Worm (Caenorhabditis elegans) whole organism, early embryonic: ENCODE results near the gene php-3.

Experiments
- B0310.2 ChIP-seq: sonication (generic microtip); optimal IDR thresholded peaks from 2 replicates; lab custom pipeline; 2016; ENCODE audit warnings: mild to moderate bottlenecking, missing genetic modification characterization, missing compliant biosample characterization
- F13C5.2 ChIP-seq: sonication (generic microtip); optimal IDR thresholded peaks from 2 replicates; lab custom pipeline; 2017; ENCODE audit warnings: mild to moderate bottlenecking, missing genetic modification characterization, inconsistent platforms, missing compliant biosample characterization
- aly-1 ChIP-seq: sonication (generic microtip); optimal IDR thresholded peaks from 2 replicates; lab custom pipeline; 2016; ENCODE audit warnings: missing genetic modification characterization, missing compliant biosample characterization
- ama-1 ChIP-seq: fragments of 150-350 bp; optimal IDR thresholded peaks from 2 replicates; lab custom pipeline; 2014
- ceh-13 ChIP-seq: fragments of 200-800 bp; sonication (Bioruptor generic); optimal IDR thresholded peaks from 2 replicates; lab custom pipeline; 2018; ENCODE audit warnings: mild to moderate bottlenecking, missing genetic modification characterization, missing compliant biosample characterization
- ceh-36 ChIP-seq: sonication (generic microtip); optimal IDR thresholded peaks from 2 replicates; lab custom pipeline; 2016; ENCODE audit warnings: missing genetic modification characterization, inconsistent platforms, missing compliant biosample characterization
- ets-7 ChIP-seq: sonication (generic microtip); optimal IDR thresholded peaks from 2 replicates; lab custom pipeline; 2016; ENCODE audit warnings: missing genotype, missing genetic modification characterization, missing compliant biosample characterization
- flt-1 ChIP-seq: fragments of 200-800 bp; sonication (Bioruptor generic); IDR thresholded peaks from 2 replicates; pipeline ENCODE4 v1.3.6; 2022; ENCODE audit warnings: missing genetic modification characterization, missing compliant biosample characterization
- hmbx-1 ChIP-seq: sonication (generic microtip); optimal IDR thresholded peaks from 2 replicates; lab custom pipeline; 2016; ENCODE audit warnings: mild to moderate bottlenecking, missing genetic modification characterization, missing compliant biosample characterization
- hmg-4 ChIP-seq: fragments of 200-800 bp; sonication (Bioruptor generic); optimal IDR thresholded peaks from 2 replicates; lab custom pipeline; 2018; ENCODE audit warnings: mild to moderate bottlenecking, missing genetic modification characterization, missing compliant biosample characterization
- hnd-1 ChIP-seq: sonication (generic microtip); optimal IDR thresholded peaks from 2 replicates; lab custom pipeline; 2016; ENCODE audit warnings: missing genetic modification characterization, missing compliant biosample characterization
- pes-1 ChIP-seq: fragments of 200-800 bp; sonication (Bioruptor generic); IDR thresholded peaks from 2 replicates; pipeline ENCODE4 v1.3.6; 2022; ENCODE audit warnings: missing genetic modification reagents, missing genetic modification characterization, missing compliant biosample characterization
- scrt-1 ChIP-seq: fragments of 200-800 bp; sonication (Bioruptor generic); IDR thresholded peaks from 2 replicates; pipeline ENCODE4 v1.3.6; 2022; ENCODE audit warnings: missing genetic modification characterization, missing compliant biosample characterization
- sea-1 ChIP-seq: fragments of 200-800 bp; sonication (Bioruptor generic); conservative IDR thresholded peaks from 2 replicates; pipeline ENCODE4 v1.3.6; 2022; ENCODE audit warnings: missing genetic modification characterization, missing compliant biosample characterization
- tbx-11 ChIP-seq: fragments of 200-800 bp; sonication (Bioruptor generic); IDR thresholded peaks from 2 replicates; pipeline ENCODE4 v1.3.6; 2022; ENCODE audit warnings: missing genetic modification characterization, missing compliant biosample characterization
- tbx-37 ChIP-seq: fragments of 200-800 bp; sonication (Bioruptor generic); conservative IDR thresholded peaks from 2 replicates; pipeline ENCODE4 v1.3.6; 2022; ENCODE audit warnings: missing genetic modification reagents, missing genetic modification characterization, missing compliant biosample characterization
- tra-4 ChIP-seq: sonication (generic microtip); optimal IDR thresholded peaks from 2 replicates; lab custom pipeline; 2017; ENCODE audit warnings: missing genetic modification characterization, missing compliant biosample characterization

Gene php-3

DNA sequence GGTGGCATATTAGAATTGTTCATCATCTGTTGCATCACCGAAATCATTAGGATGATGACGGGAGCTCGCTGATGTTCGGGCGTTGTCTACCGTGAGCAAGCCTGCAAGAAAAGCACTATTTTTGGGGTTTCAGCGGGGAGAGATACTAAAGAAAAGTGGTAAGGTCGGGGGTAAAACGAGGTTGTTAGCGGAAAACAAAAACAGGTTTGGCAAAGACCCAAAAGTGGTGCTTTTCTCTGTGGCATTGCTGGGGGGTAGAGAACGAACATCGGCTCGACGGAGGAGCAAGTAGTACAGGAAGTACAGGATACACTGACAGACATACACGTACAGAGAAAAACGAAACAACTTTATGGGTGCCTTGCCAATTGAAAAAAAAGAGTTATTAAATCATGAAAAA is at the start of gene php-3:
Gene php-3, minus strand, starts transcription at position 101 of the 400 bp plus-strand sequence.
- TF ChIP-seq pes-1 (GFP tag; lab: Robert Waterston, UW) (no peak), flt-1 (GFP tag; lab: Robert Waterston, UW) (no peak), ceh-13 (GFP tag; lab: Kevin White, UChicago) (no peak), hmg-4 (GFP tag; lab: Kevin White, UChicago) (no peak), tra-4 (no peak), hnd-1 (tag; lab: Kevin White, UChicago) (no peak), ceh-36 (tag; lab: Kevin White, UChicago) (no peak), tbx-37 (GFP tag; lab: Robert Waterston, UW) (no peak)

DNA sequence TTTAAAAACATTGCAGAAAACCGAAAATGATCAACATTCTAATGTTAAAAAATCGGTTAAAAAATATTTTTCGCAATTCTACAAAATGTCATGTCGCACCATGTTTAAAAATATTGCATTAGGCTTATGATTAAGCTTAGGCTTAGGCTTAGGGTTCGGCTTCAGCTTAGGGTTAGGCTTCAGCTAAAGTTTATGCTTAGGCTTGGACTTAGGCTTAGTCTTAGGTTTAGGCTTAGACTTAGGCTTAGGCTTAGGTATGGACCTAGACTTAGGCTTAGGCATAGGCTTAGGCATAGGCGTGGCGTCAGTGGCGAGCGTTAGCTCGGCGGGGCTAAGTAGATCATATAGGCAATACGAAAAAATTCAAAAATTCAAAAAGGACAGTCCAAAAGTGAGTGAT is 47.0 kb upstream of the php-3 start:
- TF ChIP-seq tbx-11 (0 out of 2 replicates have a peak, but pooled peaks have one; percentile 5), scrt-1 (GFP tag; lab: Robert Waterston, UW) (no peak), hmbx-1 (no peak), ceh-36 (tag; lab: Kevin White, UChicago) (peak; percentile 68)

DNA sequence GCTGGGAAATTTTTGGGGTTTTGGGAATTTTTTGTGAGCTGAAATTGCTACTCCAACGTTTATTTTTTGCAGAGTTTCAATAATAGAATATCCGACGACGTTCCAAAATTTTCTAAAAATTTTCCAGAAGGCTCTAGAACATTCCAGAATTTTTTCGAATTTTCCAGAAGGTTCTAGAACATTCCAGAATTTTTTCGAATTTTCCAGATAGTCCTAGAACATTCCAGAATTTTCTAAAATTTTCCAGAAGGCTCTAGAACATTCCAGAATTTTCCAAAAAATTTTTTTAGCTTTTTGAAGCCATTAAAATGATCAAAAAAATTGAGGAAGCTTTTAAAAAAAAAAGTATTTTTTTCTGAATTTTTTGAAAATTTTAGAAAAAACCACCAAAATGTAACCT is 46.1 kb upstream of the php-3 start:
- TF ChIP-seq tra-4 (no peak), hmg-4 (GFP tag; lab: Kevin White, UChicago) (no peak), ceh-36 (tag; lab: Kevin White, UChicago) (no peak), ceh-13 (GFP tag; lab: Kevin White, UChicago) (no peak), tbx-37 (GFP tag; lab: Robert Waterston, UW) (no peak), flt-1 (GFP tag; lab: Robert Waterston, UW) (no peak), sea-1 (no peak), pes-1 (GFP tag; lab: Robert Waterston, UW) (no peak), F13C5.2 (tag; lab: Kevin White, UChicago) (no peak), scrt-1 (GFP tag; lab: Robert Waterston, UW) (no peak), tbx-11 (no peak)

DNA sequence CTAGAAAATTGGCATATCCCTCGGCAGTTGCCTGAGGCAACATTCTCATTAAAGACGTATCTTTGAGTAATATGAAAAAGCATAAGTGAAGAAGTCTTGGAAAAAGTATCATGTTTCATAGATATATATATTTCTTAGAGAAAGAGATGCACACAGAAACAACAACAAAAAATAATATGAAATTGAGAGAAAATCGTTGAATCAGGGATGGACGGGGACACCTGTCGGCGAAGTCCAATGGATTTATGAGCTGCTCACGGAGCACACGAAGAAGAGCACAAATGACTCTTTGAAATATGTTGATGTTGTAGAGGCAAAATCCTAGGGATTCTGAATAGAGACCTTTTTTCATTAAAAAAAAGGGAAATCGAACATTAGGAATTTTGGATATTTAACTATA is 43.8 kb upstream of the php-3 start:
- TF ChIP-seq flt-1 (GFP tag; lab: Robert Waterston, UW) = no peak
- TF ChIP-seq tbx-11 = no peak
- no peak for TF ChIP-seq tra-4
- TF ChIP-seq ceh-13 (GFP tag; lab: Kevin White, UChicago) = no peak
- no peak for TF ChIP-seq pes-1 (GFP tag; lab: Robert Waterston, UW)
- no peak for TF ChIP-seq hmg-4 (GFP tag; lab: Kevin White, UChicago)
- TF ChIP-seq B0310.2 = no peak
- TF ChIP-seq aly-1 (tag; lab: Kevin White, UChicago) = no peak
- no peak for TF ChIP-seq hmbx-1
- TF ChIP-seq hnd-1 (tag; lab: Kevin White, UChicago) = no peak
- no peak for TF ChIP-seq ceh-36 (tag; lab: Kevin White, UChicago)
- no peak for TF ChIP-seq ama-1 (lab: Kevin White, UChicago)
- no peak for TF ChIP-seq sea-1
- no peak for TF ChIP-seq F13C5.2 (tag; lab: Kevin White, UChicago)

DNA sequence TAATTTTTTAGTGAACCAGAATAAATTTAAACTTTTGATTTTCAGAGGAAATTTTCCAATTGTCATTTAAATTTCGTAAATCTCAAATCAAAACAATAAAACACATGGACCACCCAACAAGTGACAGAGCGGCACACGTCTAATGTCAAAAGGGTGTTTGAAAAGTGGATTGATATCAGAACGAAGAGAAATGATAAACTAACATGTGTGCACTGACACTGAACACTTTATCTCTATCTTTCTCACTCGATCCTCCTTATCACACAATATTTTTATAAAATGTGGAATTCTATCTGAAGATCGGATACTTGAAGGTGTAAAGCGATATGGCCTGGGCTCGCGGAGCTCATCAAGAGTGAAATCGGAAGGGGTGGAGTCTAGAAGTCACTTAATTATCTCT is 42.3 kb upstream of the php-3 start:
- no peak for TF ChIP-seq ceh-13 (GFP tag; lab: Kevin White, UChicago)
- TF ChIP-seq scrt-1 (GFP tag; lab: Robert Waterston, UW) = no peak
- TF ChIP-seq pes-1 (GFP tag; lab: Robert Waterston, UW) = no peak
- no peak for TF ChIP-seq tbx-11
- no peak for TF ChIP-seq hmg-4 (GFP tag; lab: Kevin White, UChicago)
- TF ChIP-seq flt-1 (GFP tag; lab: Robert Waterston, UW) = no peak
- no peak for TF ChIP-seq hnd-1 (tag; lab: Kevin White, UChicago)
- no peak for TF ChIP-seq B0310.2
- no peak for TF ChIP-seq tbx-37 (GFP tag; lab: Robert Waterston, UW)
- no peak for TF ChIP-seq tra-4
- TF ChIP-seq ama-1 (lab: Kevin White, UChicago) = no peak
- no peak for TF ChIP-seq aly-1 (tag; lab: Kevin White, UChicago)
- no peak for TF ChIP-seq hmbx-1
- no peak for TF ChIP-seq ets-7 (tag; lab: Kevin White, UChicago)
- TF ChIP-seq ceh-36 (tag; lab: Kevin White, UChicago) = no peak
- TF ChIP-seq F13C5.2 (tag; lab: Kevin White, UChicago) = no peak

DNA sequence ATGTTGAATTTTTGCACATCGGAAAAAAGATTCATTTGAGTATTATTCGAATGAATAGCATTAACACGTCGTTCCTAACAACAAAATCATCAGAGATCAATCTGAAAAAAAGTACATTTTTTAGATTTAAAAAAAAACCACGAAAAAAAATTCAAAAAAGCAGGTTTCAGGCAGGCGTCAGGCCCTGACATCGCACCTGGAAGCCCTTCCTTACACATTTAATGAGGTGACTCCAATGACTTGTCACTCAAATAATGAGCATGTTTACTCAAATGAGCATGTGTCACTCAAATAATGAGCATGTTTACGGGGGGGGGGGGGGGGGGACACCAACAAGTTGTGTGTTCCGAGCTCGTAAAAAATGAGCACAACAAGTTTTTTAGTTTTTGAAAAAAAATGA is 41.0 kb upstream of the php-3 start, which contains the start of gene lron-12:
Gene lron-12, minus strand, starts transcription at position 101 of the 400 bp plus-strand sequence.
- TF ChIP-seq tbx-11 (no peak), ama-1 (lab: Kevin White, UChicago) (no peak), ceh-36 (tag; lab: Kevin White, UChicago) (no peak), hnd-1 (tag; lab: Kevin White, UChicago) (no peak), hmbx-1 (no peak), ets-7 (tag; lab: Kevin White, UChicago) (no peak), scrt-1 (GFP tag; lab: Robert Waterston, UW) (no peak), pes-1 (GFP tag; lab: Robert Waterston, UW) (no peak), F13C5.2 (tag; lab: Kevin White, UChicago) (no peak), B0310.2 (no peak), aly-1 (tag; lab: Kevin White, UChicago) (no peak), hmg-4 (GFP tag; lab: Kevin White, UChicago) (no peak), flt-1 (GFP tag; lab: Robert Waterston, UW) (no peak), ceh-13 (GFP tag; lab: Kevin White, UChicago) (no peak), tra-4 (no peak)

DNA sequence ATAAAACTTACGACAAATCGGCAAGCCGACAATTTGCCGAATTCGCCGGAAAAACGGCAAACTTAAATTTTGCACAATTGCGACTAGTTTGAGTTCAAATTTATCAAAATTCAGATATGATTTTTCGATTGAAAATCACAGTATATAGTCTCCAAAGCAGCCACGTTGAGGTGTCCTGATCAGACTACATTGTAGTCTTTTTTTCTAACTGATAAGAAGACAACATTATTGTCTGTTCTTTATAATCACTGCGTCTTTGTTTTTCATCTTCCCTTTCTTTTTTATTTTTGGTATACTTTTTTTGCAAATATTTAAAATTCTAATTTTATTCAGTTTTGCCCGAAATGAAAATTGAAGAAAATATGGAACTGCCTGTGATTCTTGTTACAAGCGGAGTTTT is 30.1 kb upstream of the php-3 start, which contains the start of the genes cest-12 and lonp-2:
Gene cest-12, minus strand, starts transcription at position 101 of the 400 bp plus-strand sequence.
Gene lonp-2, plus strand, starts transcription at position 334 of the 400 bp plus-strand sequence.
- TF ChIP-seq ceh-13 (GFP tag; lab: Kevin White, UChicago) (no peak), scrt-1 (GFP tag; lab: Robert Waterston, UW) (no peak), pes-1 (GFP tag; lab: Robert Waterston, UW) (no peak), tbx-37 (GFP tag; lab: Robert Waterston, UW) (no peak), sea-1 (no peak), hmbx-1 (no peak), hnd-1 (tag; lab: Kevin White, UChicago) (no peak), tra-4 (no peak), ets-7 (tag; lab: Kevin White, UChicago) (no peak), flt-1 (GFP tag; lab: Robert Waterston, UW) (no peak), hmg-4 (GFP tag; lab: Kevin White, UChicago) (no peak), tbx-11 (no peak), B0310.2 (no peak), ama-1 (lab: Kevin White, UChicago) (no peak)
